Worm (Caenorhabditis elegans): ENCODE results near the gene C25G4.3.

DNA sequence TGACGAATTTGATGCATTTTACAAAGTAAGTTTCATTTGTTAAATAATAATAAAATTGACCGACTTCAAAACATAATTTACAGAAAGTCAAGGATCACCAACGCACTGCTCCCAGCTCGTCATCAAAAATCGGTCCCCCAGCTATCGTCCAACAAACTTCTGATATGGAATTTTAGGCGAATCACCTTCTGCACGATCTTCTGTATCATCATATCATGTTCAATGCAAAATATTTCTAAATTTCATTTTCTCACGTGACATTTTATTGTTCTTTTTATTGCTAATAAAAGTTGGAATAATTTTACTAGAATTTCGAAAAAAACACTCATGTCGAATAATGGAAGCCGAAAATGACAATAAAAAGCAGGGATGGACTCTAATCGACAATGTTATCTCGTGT, 35.5 kb downstream of the C25G4.3 start, which contains the start of gene acl-13:
- TF ChIP-seq unc-130 (GFP tag; optimal IDR thresholded peaks at IDR 0.05) (no peak), jun-1 (tag; optimal IDR thresholded peaks at IDR 0.05) (no peak), R02D3.7 (tag; optimal IDR thresholded peaks at IDR 0.05) (no peak)
